Worm (Caenorhabditis elegans): ENCODE results near the gene acd-4.
A peak's percentile ranks its signal among the peaks of the same experiment; 100 is the strongest.

The acd-4 gene

ce11 chrV:8658577-8659362 is 20.7 kb downstream of the acd-4 start:
- TF ChIP-seq fos-1 (tag; optimal IDR thresholded peaks at IDR 0.05) (no peak), egl-5 (tag; optimal IDR thresholded peaks at IDR 0.05) (peak; percentile 51), ztf-4 (tag; optimal IDR thresholded peaks at IDR 0.05) (no peak), lin-39 (tag; optimal IDR thresholded peaks at IDR 0.05) (peak; percentile 45), nhr-43 (tag; optimal IDR thresholded peaks at IDR 0.05; ENCODE audit: poor library complexity, severe bottlenecking) (peak; percentile 48), nfya-1 (tag; optimal IDR thresholded peaks at IDR 0.05; ENCODE audit: insufficient read depth) (peak; percentile 6), nhr-23 (tag; optimal IDR thresholded peaks at IDR 0.05) (peak; percentile 25), unc-39 (tag; optimal IDR thresholded peaks at IDR 0.05) (no peak), ceh-82 (tag; optimal IDR thresholded peaks at IDR 0.05) (no peak), nhr-25 (tag; optimal IDR thresholded peaks at IDR 0.05) (no peak), unc-62 (GFP tag; optimal IDR thresholded peaks at IDR 0.05) (peak; percentile 24), pha-4 (tag; optimal IDR thresholded peaks at IDR 0.05) (peak; percentile 73)

- TF ChIP-seq egl-27 (tag; optimal IDR thresholded peaks at IDR 0.05) (no peak), nhr-25 (tag; optimal IDR thresholded peaks at IDR 0.05) (peak; percentile 52), nhr-23 (tag; optimal IDR thresholded peaks at IDR 0.05) (peak; percentile 40), nfya-1 (tag; optimal IDR thresholded peaks at IDR 0.05; ENCODE audit: insufficient read depth) (no peak), nhr-43 (tag; optimal IDR thresholded peaks at IDR 0.05; ENCODE audit: poor library complexity, severe bottlenecking) (peak; percentile 60), elt-1 (tag; optimal IDR thresholded peaks at IDR 0.05) (peak; percentile 61), nhr-77 (tag; optimal IDR thresholded peaks at IDR 0.05) (no peak), nhr-76 (tag; optimal IDR thresholded peaks at IDR 0.05) (no peak), ZK546.5 (tag; optimal IDR thresholded peaks at IDR 0.05) (no peak), nhr-67 (tag; optimal IDR thresholded peaks at IDR 0.05) (no peak), zag-1 (tag; optimal IDR thresholded peaks at IDR 0.05) (no peak), elt-2 (tag; optimal IDR thresholded peaks at IDR 0.05) (no peak), lin-39 (tag; optimal IDR thresholded peaks at IDR 0.05) (no peak), fos-1 (tag; optimal IDR thresholded peaks at IDR 0.05) (no peak), tbx-2 (tag; optimal IDR thresholded peaks at IDR 0.05) (no peak), elt-3 (tag; optimal IDR thresholded peaks at IDR 0.05) (no peak)
Measured at ce11 chrV:8660475-8660874, 22.5 kb downstream of the acd-4 start.

ce11 chrV:8661241-8661954 is 23.4 kb downstream of the acd-4 start:
- TF ChIP-seq unc-39 (tag; optimal IDR thresholded peaks at IDR 0.05) (no peak), lin-15B (tag; optimal IDR thresholded peaks at IDR 0.05) (no peak), nhr-25 (tag; optimal IDR thresholded peaks at IDR 0.05) (peak; percentile 72), lsy-12 (tag; optimal IDR thresholded peaks at IDR 0.05) (no peak), daf-12 (tag; optimal IDR thresholded peaks at IDR 0.05) (no peak), unc-62 (GFP tag; optimal IDR thresholded peaks at IDR 0.05) (no peak), ztf-4 (tag; optimal IDR thresholded peaks at IDR 0.05) (no peak), egl-5 (tag; optimal IDR thresholded peaks at IDR 0.05) (no peak), nhr-76 (tag; optimal IDR thresholded peaks at IDR 0.05) (no peak), pha-4 (tag; optimal IDR thresholded peaks at IDR 0.05) (peak; percentile 63), pqm-1 (tag; optimal IDR thresholded peaks at IDR 0.05) (peak; percentile 95), hmg-11 (tag; optimal IDR thresholded peaks at IDR 0.05) (no peak), nhr-11 (tag; optimal IDR thresholded peaks at IDR 0.05) (no peak), fkh-10 (GFP tag; optimal IDR thresholded peaks at IDR 0.05) (no peak), elt-1 (tag; optimal IDR thresholded peaks at IDR 0.05) (no peak), jun-1 (tag; optimal IDR thresholded peaks at IDR 0.05) (peak; percentile 55), mml-1 (tag; optimal IDR thresholded peaks at IDR 0.05) (peak; percentile 7), skn-1 (tag; optimal IDR thresholded peaks at IDR 0.05) (no peak), ZK546.5 (tag; optimal IDR thresholded peaks at IDR 0.05) (no peak), mdl-1 (tag; optimal IDR thresholded peaks at IDR 0.05) (no peak), nhr-23 (tag; optimal IDR thresholded peaks at IDR 0.05) (peak; percentile 23), nhr-43 (tag; optimal IDR thresholded peaks at IDR 0.05; ENCODE audit: poor library complexity, severe bottlenecking) (peak; percentile 55), elt-2 (tag; optimal IDR thresholded peaks at IDR 0.05) (peak; percentile 99), fkh-2 (tag; optimal IDR thresholded peaks at IDR 0.05) (no peak), sea-2 (GFP tag; optimal IDR thresholded peaks at IDR 0.05) (no peak)

Measured in whole organism, L3 larva.